Worm (Caenorhabditis elegans) whole organism, L4/young adult: Measurements from ENCODE around the gene nas-11.

ENCODE experiments used
- W03F9.2 ChIP-seq: fragments of 150-350 bp; optimal IDR thresholded peaks from 2 replicates; lab custom pipeline; 2014; ENCODE audit warnings: missing biosample characterization, missing genetic modification characterization
- dao-5 ChIP-seq: sonication (generic microtip); optimal IDR thresholded peaks from 2 replicates; lab custom pipeline; 2016; ENCODE audit warnings: missing genotype, missing genetic modification characterization, moderate library complexity, missing compliant biosample characterization
- him-1 ChIP-seq: sonication (generic microtip); optimal IDR thresholded peaks from 2 replicates; lab custom pipeline; 2016; ENCODE audit warnings: missing genotype, missing genetic modification reagents, missing genetic modification characterization, missing compliant biosample characterization

nas-11 gene

ce11 chrX:6744537-6744936 lies 31.2 kb downstream of the nas-11 start:
- TF ChIP-seq him-1 (tag; lab: Kevin White, UChicago), result no peak
- peak; percentile 1 for TF ChIP-seq W03F9.2 (tag; lab: Kevin White, UChicago)

DNA sequence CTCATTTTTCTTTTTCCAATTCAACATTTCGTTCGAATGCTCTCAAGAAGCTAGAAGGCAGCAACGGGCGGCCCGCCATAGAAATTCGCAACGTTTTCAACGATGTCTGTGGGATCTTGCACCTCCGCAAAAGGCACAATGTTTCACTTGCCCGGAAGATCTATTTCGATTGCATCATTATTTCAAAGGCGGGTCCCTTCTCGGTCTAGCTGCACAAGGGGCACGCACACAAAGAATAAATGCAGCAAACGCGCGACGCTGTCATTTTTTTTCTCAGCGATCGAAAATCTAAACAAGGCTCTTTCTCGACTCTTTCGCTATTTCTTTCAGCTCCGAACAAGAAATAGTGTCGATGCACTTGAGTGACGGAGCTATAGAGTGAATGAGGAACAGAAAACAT lies 31.6 kb downstream of the nas-11 start:
- TF ChIP-seq dao-5 (tag; lab: Kevin White, UChicago) (no peak), him-1 (tag; lab: Kevin White, UChicago) (peak; percentile 26)

ce11 chrX:6745515-6745914 lies 32.1 kb downstream of the nas-11 start:
- no peak for TF ChIP-seq W03F9.2 (tag; lab: Kevin White, UChicago)
- TF ChIP-seq dao-5 (tag; lab: Kevin White, UChicago), result no peak
- no peak for TF ChIP-seq him-1 (tag; lab: Kevin White, UChicago)

DNA sequence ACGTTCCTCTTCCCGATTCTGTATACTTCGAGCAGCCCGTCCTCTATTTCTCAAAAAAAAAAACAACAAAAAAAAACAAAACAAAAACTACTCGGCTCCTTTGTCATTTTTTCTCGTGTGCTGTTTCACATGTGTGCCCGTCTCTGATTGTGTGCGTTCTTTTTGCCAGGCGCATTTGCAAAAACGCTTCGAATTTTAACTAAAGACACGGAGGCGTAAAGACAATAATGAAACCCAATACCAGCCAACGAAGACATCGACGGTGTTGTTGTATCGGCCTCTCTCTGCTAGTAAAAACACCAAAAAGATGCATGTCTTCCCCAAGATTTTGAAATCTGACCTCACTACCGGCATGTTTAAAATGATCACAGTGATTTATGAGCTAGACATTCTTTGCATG lies 33.5 kb downstream of the nas-11 start:
- TF ChIP-seq W03F9.2 (tag; lab: Kevin White, UChicago) (no peak), him-1 (tag; lab: Kevin White, UChicago) (no peak), dao-5 (tag; lab: Kevin White, UChicago) (no peak)

ce11 chrX:6747906-6748356 lies 34.6 kb downstream of the nas-11 start:
- TF ChIP-seq W03F9.2 (tag; lab: Kevin White, UChicago), result no peak
- TF ChIP-seq him-1 (tag; lab: Kevin White, UChicago), result no peak
- no peak for TF ChIP-seq dao-5 (tag; lab: Kevin White, UChicago)

DNA sequence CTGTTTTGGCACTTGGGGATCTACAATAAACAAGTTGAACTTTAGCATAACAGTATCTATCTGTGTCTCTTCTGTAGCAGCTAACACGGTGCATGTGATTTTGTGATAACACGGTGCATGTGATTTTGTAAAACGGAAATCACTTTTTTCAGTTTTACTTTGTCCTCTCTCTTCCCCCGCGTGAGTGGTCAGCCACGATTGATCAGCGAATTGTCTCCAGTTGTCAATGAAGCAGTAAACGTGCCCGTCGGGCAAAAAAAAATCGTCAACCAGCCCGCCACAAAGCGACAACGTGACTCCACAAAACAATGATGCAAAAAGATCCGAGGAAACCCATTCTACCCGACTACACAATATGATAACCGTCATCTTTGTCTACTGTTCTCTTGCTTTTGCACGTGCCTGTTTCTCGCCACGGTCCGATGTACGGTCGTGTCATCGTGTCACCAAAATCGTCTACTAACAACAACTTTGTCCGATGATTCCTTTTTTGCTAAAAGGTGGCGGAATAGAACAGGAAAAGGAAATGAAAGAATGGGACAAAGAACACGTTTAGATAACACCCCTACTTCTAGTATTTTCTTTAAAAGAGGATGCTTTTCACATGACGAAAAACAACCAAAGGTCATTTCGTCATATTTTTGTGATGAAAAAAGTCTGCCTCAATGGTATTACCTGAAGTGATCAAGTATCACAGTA lies 35.9 kb downstream of the nas-11 start:
- TF ChIP-seq W03F9.2 (tag; lab: Kevin White, UChicago), result no peak
- no peak for TF ChIP-seq him-1 (tag; lab: Kevin White, UChicago)
- no peak for TF ChIP-seq dao-5 (tag; lab: Kevin White, UChicago)

DNA sequence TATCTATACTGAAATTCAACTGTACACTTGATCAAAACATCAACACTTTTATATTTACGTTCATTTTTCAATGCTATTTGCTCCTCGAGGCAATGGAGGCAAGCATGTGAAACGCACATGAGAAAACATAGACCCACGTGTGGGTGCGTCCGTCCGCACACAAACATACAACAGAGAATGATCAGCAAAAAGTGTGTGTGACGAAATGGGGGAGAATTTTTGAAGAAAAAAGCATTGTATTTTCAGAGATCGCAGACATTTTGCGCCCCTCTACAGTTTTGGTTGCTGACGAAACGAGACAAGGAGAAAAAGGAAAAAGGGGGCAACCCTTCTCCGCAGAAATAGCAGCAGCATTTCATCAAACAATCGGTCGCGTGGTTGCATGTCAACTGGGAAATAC lies 36.8 kb downstream of the nas-11 start:
- TF ChIP-seq him-1 (tag; lab: Kevin White, UChicago), result peak; percentile 77
- no peak for TF ChIP-seq dao-5 (tag; lab: Kevin White, UChicago)
- peak; percentile 49 for TF ChIP-seq W03F9.2 (tag; lab: Kevin White, UChicago)

- TF ChIP-seq dao-5 (tag; lab: Kevin White, UChicago), result no peak
- TF ChIP-seq him-1 (tag; lab: Kevin White, UChicago), result no peak
- no peak for TF ChIP-seq W03F9.2 (tag; lab: Kevin White, UChicago)
Measured at ce11 chrX:6761211-6761610, 47.8 kb downstream of the nas-11 start.

DNA sequence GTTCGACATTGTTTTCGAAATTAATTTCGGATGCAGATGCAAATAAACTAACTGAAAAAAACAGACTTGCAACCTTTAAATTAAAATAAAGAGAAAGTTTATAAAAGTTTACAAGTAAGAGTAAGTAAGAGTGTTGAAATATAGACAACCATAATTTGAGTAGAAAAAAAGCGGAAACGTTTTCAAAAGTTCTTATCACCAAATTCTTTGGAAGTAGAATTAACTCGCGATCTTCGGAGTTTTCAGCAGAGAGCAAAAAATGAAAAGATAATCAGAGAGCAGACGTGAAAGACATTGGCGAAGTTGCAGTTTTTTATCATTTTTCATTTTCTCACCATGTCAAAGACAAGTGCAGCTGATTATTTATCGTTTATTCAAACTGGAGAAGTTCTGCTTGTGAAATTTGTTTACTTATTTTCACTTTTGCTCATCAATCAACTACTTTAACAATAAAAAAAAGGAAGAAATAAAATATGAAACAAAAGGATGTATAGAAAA lies 48.4 kb downstream of the nas-11 start, which contains the start of gene abts-4:
TSS of gene abts-4 (minus strand) at position 51 of the 498 bp plus-strand sequence.
- TF ChIP-seq dao-5 (tag; lab: Kevin White, UChicago) (no peak), W03F9.2 (tag; lab: Kevin White, UChicago) (no peak), him-1 (tag; lab: Kevin White, UChicago) (no peak)
